Worm (Caenorhabditis elegans) whole organism, late embryonic: Measurements from ENCODE around the gene pie-1.

Experiments
- C38D4.7 ChIP-seq: fragments of 200-800 bp; sonication (Bioruptor generic); optimal IDR thresholded peaks from 2 replicates; lab custom pipeline; 2018; ENCODE audit warnings: mild to moderate bottlenecking, missing genetic modification characterization, moderate library complexity, missing compliant biosample characterization
- ahr-1 ChIP-seq: sonication (generic microtip); optimal IDR thresholded peaks from 2 replicates; lab custom pipeline; 2016; ENCODE audit warnings: missing genetic modification characterization, missing compliant biosample characterization
- ama-1 ChIP-seq: fragments of 150-350 bp; optimal IDR thresholded peaks from 2 replicates; lab custom pipeline; 2014
- ceh-14 ChIP-seq: sonication (generic microtip); optimal IDR thresholded peaks from 2 replicates; lab custom pipeline; 2016; ENCODE audit warnings: missing genotype, missing genetic modification characterization, missing compliant biosample characterization
- ceh-2 ChIP-seq: sonication (generic microtip); optimal IDR thresholded peaks from 2 replicates; lab custom pipeline; 2016; ENCODE audit warnings: missing genotype, missing genetic modification characterization, missing compliant biosample characterization
- ceh-22 ChIP-seq: sonication (generic microtip); optimal IDR thresholded peaks from 2 replicates; lab custom pipeline; 2017; ENCODE audit warnings: missing biosample characterization, missing genetic modification characterization
- ceh-34 ChIP-seq: sonication (generic microtip); optimal IDR thresholded peaks from 2 replicates; lab custom pipeline; 2016; ENCODE audit warnings: mild to moderate bottlenecking, missing genetic modification characterization, missing compliant biosample characterization
- dve-1 ChIP-seq: sonication (generic microtip); optimal IDR thresholded peaks from 2 replicates; lab custom pipeline; 2017; ENCODE audit warnings: antibody characterized with exemption, mild to moderate bottlenecking, missing genetic modification characterization, missing compliant biosample characterization
- fkh-10 ChIP-seq: fragments of 150-350 bp; optimal IDR thresholded peaks from 2 replicates; lab custom pipeline; 2014; ENCODE audit warnings: missing biosample characterization, missing genetic modification reagents, missing genetic modification characterization
- hlh-8 ChIP-seq: sonication (generic microtip); optimal IDR thresholded peaks from 2 replicates; lab custom pipeline; 2016; ENCODE audit warnings: missing genotype, missing genetic modification characterization, missing compliant biosample characterization
- lin-11 ChIP-seq: fragments of 200-800 bp; sonication (Bioruptor generic); optimal IDR thresholded peaks from 2 replicates; lab custom pipeline; 2018; ENCODE audit warnings: mild to moderate bottlenecking, missing genetic modification characterization, missing compliant biosample characterization
- pha-4 ChIP-seq: fragments of 150-350 bp; optimal IDR thresholded peaks from 2 replicates; lab custom pipeline; 2018; ENCODE audit warnings: missing biosample characterization, missing genetic modification reagents, missing genetic modification characterization
- zip-5 ChIP-seq: sonication (generic microtip); optimal IDR thresholded peaks from 2 replicates; lab custom pipeline; 2016; ENCODE audit warnings: missing genetic modification characterization, missing compliant biosample characterization
- ztf-16 ChIP-seq: sonication (generic microtip); optimal IDR thresholded peaks from 2 replicates; lab custom pipeline; 2017; ENCODE audit warnings: missing genetic modification characterization, missing compliant biosample characterization

DNA sequence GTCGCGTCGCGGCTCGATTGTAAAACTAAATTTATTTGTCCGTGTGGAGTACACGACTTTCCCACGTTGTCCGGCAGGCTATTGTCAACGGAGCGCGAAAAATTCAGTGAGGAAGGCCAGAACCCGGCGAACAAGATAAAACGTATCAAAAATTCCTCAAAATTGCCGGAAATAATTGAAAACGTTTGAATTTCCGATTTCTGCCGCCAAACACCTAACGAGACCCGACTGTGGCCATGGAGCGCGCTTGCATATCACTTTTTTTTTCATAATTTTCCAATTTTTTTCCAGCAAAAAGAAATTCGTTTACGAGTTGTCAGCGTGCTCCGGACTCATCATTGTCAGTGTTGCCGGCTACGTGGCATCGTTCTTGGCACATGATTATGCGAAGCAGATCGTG is 28.2 kb upstream of the pie-1 start:
- no peak for TF ChIP-seq pha-4 (tag; lab: Kevin White, UChicago)
- no peak for TF ChIP-seq ceh-2 (tag; lab: Kevin White, UChicago)
- TF ChIP-seq ztf-16 = no peak
- no peak for TF ChIP-seq ama-1
- TF ChIP-seq ceh-34 = no peak
- no peak for TF ChIP-seq lin-11 (tag; lab: Kevin White, UChicago)
- no peak for TF ChIP-seq dve-1
- no peak for TF ChIP-seq hlh-8 (tag; lab: Kevin White, UChicago)
- TF ChIP-seq ahr-1 (tag; lab: Kevin White, UChicago) = no peak
- no peak for TF ChIP-seq fkh-10 (GFP tag; lab: Kevin White, UChicago)
- TF ChIP-seq ceh-22 (tag; lab: Kevin White, UChicago) = no peak
- TF ChIP-seq C38D4.7 (GFP tag; lab: Kevin White, UChicago) = no peak
- no peak for TF ChIP-seq zip-5
- TF ChIP-seq ceh-14 (tag; lab: Kevin White, UChicago) = no peak
